Worm (Caenorhabditis elegans): ENCODE data around the gene F11A5.16.

Gene F11A5.16

ce11 chrV:16233624-16234023 is 22.9 kb downstream of the F11A5.16 start, which contains the start of gene clec-233:
clec-233 (plus strand) TSS chrV:16233924.
- TF ChIP-seq lin-39 (tag; optimal IDR thresholded peaks at IDR 0.05) (no peak), unc-39 (tag; optimal IDR thresholded peaks at IDR 0.05) (no peak), nhr-76 (tag; optimal IDR thresholded peaks at IDR 0.05) (no peak), fkh-2 (tag; optimal IDR thresholded peaks at IDR 0.05) (no peak), nhr-11 (tag; optimal IDR thresholded peaks at IDR 0.05) (no peak), mdl-1 (tag; optimal IDR thresholded peaks at IDR 0.05) (no peak), nhr-67 (tag; optimal IDR thresholded peaks at IDR 0.05) (no peak), nhr-77 (tag; optimal IDR thresholded peaks at IDR 0.05) (no peak), egl-27 (tag; optimal IDR thresholded peaks at IDR 0.05) (no peak), pqm-1 (tag; optimal IDR thresholded peaks at IDR 0.05) (no peak), ceh-82 (tag; optimal IDR thresholded peaks at IDR 0.05) (no peak), nhr-43 (tag; optimal IDR thresholded peaks at IDR 0.05; ENCODE audit: poor library complexity, severe bottlenecking) (no peak), zag-1 (tag; optimal IDR thresholded peaks at IDR 0.05) (no peak), elt-3 (tag; optimal IDR thresholded peaks at IDR 0.05) (no peak), lin-15B (tag; optimal IDR thresholded peaks at IDR 0.05) (no peak), ceh-16 (tag; optimal IDR thresholded peaks at IDR 0.05) (no peak), ceh-9 (tag; optimal IDR thresholded peaks at IDR 0.05) (no peak)

ce11 chrV:16235135-16235534 is 24.4 kb downstream of the F11A5.16 start, which contains the start of gene F21H7.3:
F21H7.3 (minus strand) TSS chrV:16235235.
- TF ChIP-seq aly-2 (tag; optimal IDR thresholded peaks at IDR 0.05) (no peak), elt-2 (tag; optimal IDR thresholded peaks at IDR 0.05) (no peak), zag-1 (tag; optimal IDR thresholded peaks at IDR 0.05) (no peak), nhr-12 (tag; optimal IDR thresholded peaks at IDR 0.05) (no peak), nfya-1 (tag; optimal IDR thresholded peaks at IDR 0.05; ENCODE audit: insufficient read depth) (no peak), fkh-2 (tag; optimal IDR thresholded peaks at IDR 0.05) (no peak), pha-4 (tag; optimal IDR thresholded peaks at IDR 0.05) (no peak), elt-1 (tag; optimal IDR thresholded peaks at IDR 0.05) (no peak), skn-1 (tag; optimal IDR thresholded peaks at IDR 0.05) (no peak), nhr-76 (tag; optimal IDR thresholded peaks at IDR 0.05) (no peak)

- TF ChIP-seq egl-27 (tag; optimal IDR thresholded peaks at IDR 0.05) (no peak), daf-12 (tag; optimal IDR thresholded peaks at IDR 0.05) (no peak), jun-1 (tag; optimal IDR thresholded peaks at IDR 0.05) (no peak), fos-1 (tag; optimal IDR thresholded peaks at IDR 0.05) (no peak)
Measured at ce11 chrV:16235647-16236046, 24.9 kb downstream of the F11A5.16 start, which contains the start of gene srh-98. srh-98 (minus strand) TSS chrV:16235747.

ce11 chrV:16237223-16237622 is 26.5 kb downstream of the F11A5.16 start, which contains the start of gene F21H7.5:
F21H7.5 (plus strand) TSS chrV:16237523.
- no peak for TF ChIP-seq elt-2 (tag; optimal IDR thresholded peaks at IDR 0.05)
- no peak for TF ChIP-seq ZK546.5 (tag; optimal IDR thresholded peaks at IDR 0.05)
- TF ChIP-seq ceh-82 (tag; optimal IDR thresholded peaks at IDR 0.05): no peak
- TF ChIP-seq skn-1 (tag; optimal IDR thresholded peaks at IDR 0.05): no peak
- no peak for TF ChIP-seq unc-62 (GFP tag; optimal IDR thresholded peaks at IDR 0.05)
- no peak for TF ChIP-seq nhr-25 (tag; optimal IDR thresholded peaks at IDR 0.05)
- TF ChIP-seq fos-1 (tag; optimal IDR thresholded peaks at IDR 0.05): no peak
- TF ChIP-seq nhr-237 (tag; optimal IDR thresholded peaks at IDR 0.05): no peak
- no peak for TF ChIP-seq unc-39 (tag; optimal IDR thresholded peaks at IDR 0.05)
- no peak for TF ChIP-seq nhr-43 (tag; optimal IDR thresholded peaks at IDR 0.05; ENCODE audit: poor library complexity, severe bottlenecking)
- TF ChIP-seq nhr-76 (tag; optimal IDR thresholded peaks at IDR 0.05): no peak
- TF ChIP-seq nhr-11 (tag; optimal IDR thresholded peaks at IDR 0.05): no peak
- TF ChIP-seq fkh-10 (GFP tag; optimal IDR thresholded peaks at IDR 0.05): no peak
- TF ChIP-seq ceh-16 (tag; optimal IDR thresholded peaks at IDR 0.05): no peak
- no peak for TF ChIP-seq nhr-67 (tag; optimal IDR thresholded peaks at IDR 0.05)
- TF ChIP-seq R02D3.7 (tag; optimal IDR thresholded peaks at IDR 0.05): no peak
- no peak for TF ChIP-seq pqm-1 (tag; optimal IDR thresholded peaks at IDR 0.05)

- TF ChIP-seq ztf-11 (tag; optimal IDR thresholded peaks at IDR 0.05) (no peak), unc-39 (tag; optimal IDR thresholded peaks at IDR 0.05) (no peak), nhr-25 (tag; optimal IDR thresholded peaks at IDR 0.05) (no peak), aly-2 (tag; optimal IDR thresholded peaks at IDR 0.05) (no peak)
Measured at ce11 chrV:16244078-16244477, 33.3 kb downstream of the F11A5.16 start, which contains the start of gene srh-104. srh-104 (minus strand) TSS chrV:16244178.

All from whole organism, L3 larva.